Worm (Caenorhabditis elegans) whole organism, L4 larva: Measurements from ENCODE around the gene C06E2.5.
A peak's percentile ranks its signal among the peaks of the same experiment; 100 is the strongest.

ENCODE experiments used
- D1046.2 ChIP-seq: fragments of 200-800 bp; sonication (Bioruptor generic); IDR thresholded peaks from 2 replicates; pipeline ENCODE4 v1.3.6; 2022; ENCODE audit warnings: missing genetic modification characterization, missing compliant biosample characterization
- F37D6.2 ChIP-seq: sonication (generic microtip); optimal IDR thresholded peaks from 2 replicates; lab custom pipeline; 2016; ENCODE audit warnings: mild to moderate bottlenecking, missing genetic modification characterization, missing compliant biosample characterization
- T20F7.1 ChIP-seq: fragments of 200-800 bp; sonication (Bioruptor generic); optimal IDR thresholded peaks from 2 replicates; lab custom pipeline; 2018; ENCODE audit warnings: mild to moderate bottlenecking, missing genetic modification characterization, missing compliant biosample characterization
- T26A8.4 ChIP-seq: fragments of 200-800 bp; sonication (Bioruptor generic); IDR thresholded peaks from 2 replicates; pipeline ENCODE4 v1.3.6; 2022; ENCODE audit warnings: missing genetic modification characterization, missing compliant biosample characterization
- Y105C5A.15 ChIP-seq: fragments of 200-800 bp; sonication (Bioruptor generic); IDR thresholded peaks from 2 replicates; pipeline ENCODE4 v1.3.6; 2022; ENCODE audit warnings: missing genetic modification characterization, missing compliant biosample characterization
- Y48G9A.11 ChIP-seq: fragments of 200-800 bp; sonication (Bioruptor generic); IDR thresholded peaks from 2 replicates; pipeline ENCODE4 v1.3.6; 2022; ENCODE audit warnings: missing genetic modification reagents, missing genetic modification characterization, missing compliant biosample characterization
- Y75B8A.6 ChIP-seq: fragments of 200-800 bp; sonication (Bioruptor generic); IDR thresholded peaks from 2 replicates; pipeline ENCODE4 v1.3.6; 2022; ENCODE audit warnings: missing genetic modification reagents, missing genetic modification characterization, missing compliant biosample characterization
- ZK546.5 ChIP-seq, 2 experiments: sonication (generic microtip); optimal IDR thresholded peaks; 2 replicates each; lab custom pipeline; 2017; ENCODE audit warnings: missing biosample characterization in 2 of 2, missing genetic modification characterization in 2 of 2
- aha-1 ChIP-seq: fragments of 150-350 bp; peaks from one replicate; lab custom pipeline; 2014; ENCODE audit warnings: missing biosample characterization, missing genetic modification characterization
- ama-1 ChIP-seq: fragments of 150-350 bp; optimal IDR thresholded peaks from 2 replicates; lab custom pipeline; 2014; ENCODE audit warnings: inconsistent platforms, mixed read lengths
- arid-1 ChIP-seq: fragments of 200-800 bp; sonication (Bioruptor generic); conservative IDR thresholded peaks from 2 replicates; pipeline ENCODE4 v1.3.6; 2022; ENCODE audit warnings: missing genetic modification reagents, missing genetic modification characterization, missing compliant biosample characterization
- attf-4 ChIP-seq: sonication (generic microtip); optimal IDR thresholded peaks from 3 replicates; lab custom pipeline; 2017; ENCODE audit warnings: missing biosample characterization, missing genetic modification characterization
- ceh-44 ChIP-seq: fragments of 200-800 bp; sonication (Bioruptor generic); IDR thresholded peaks from 2 replicates; pipeline ENCODE4 v1.3.6; 2022; ENCODE audit warnings: missing genetic modification reagents, missing genetic modification characterization, missing compliant biosample characterization
- ceh-62 ChIP-seq: sonication (generic microtip); optimal IDR thresholded peaks from 2 replicates; lab custom pipeline; 2017; ENCODE audit warnings: missing biosample characterization, missing genetic modification characterization
- ceh-82 ChIP-seq: sonication (generic microtip); optimal IDR thresholded peaks from 2 replicates; lab custom pipeline; 2017; ENCODE audit warnings: missing biosample characterization, missing genetic modification characterization
- ces-1 ChIP-seq: fragments of 150-350 bp; sonication (generic microtip); optimal IDR thresholded peaks from 4 replicates; lab custom pipeline; 2014; ENCODE audit warnings: missing biosample characterization, missing genetic modification reagents, missing genetic modification characterization
- ctbp-1 ChIP-seq: fragments of 200-800 bp; sonication (Bioruptor generic); IDR thresholded peaks from 2 replicates; pipeline ENCODE4 v1.3.6; 2022; ENCODE audit warnings: missing genetic modification reagents, missing genetic modification characterization, missing compliant biosample characterization
- daf-12 ChIP-seq: fragments of 150-350 bp; optimal IDR thresholded peaks from 2 replicates; lab custom pipeline; 2014; ENCODE audit warnings: missing biosample characterization, missing genetic modification reagents, missing genetic modification characterization
- daf-19 ChIP-seq: fragments of 200-800 bp; sonication (Bioruptor generic); conservative IDR thresholded peaks from 2 replicates; pipeline ENCODE4 v1.3.6; 2022; ENCODE audit warnings: missing genetic modification characterization, missing compliant biosample characterization
- daf-8 ChIP-seq: fragments of 200-800 bp; sonication (Bioruptor generic); IDR thresholded peaks from 2 replicates; pipeline ENCODE4 v1.3.6; 2022; ENCODE audit warnings: missing genetic modification characterization, missing compliant biosample characterization
- dmd-9 ChIP-seq: fragments of 200-800 bp; sonication (Bioruptor generic); IDR thresholded peaks from 2 replicates; pipeline ENCODE4 v1.3.6; 2022; ENCODE audit warnings: missing genetic modification reagents, missing genetic modification characterization, missing compliant biosample characterization
- dpl-1 ChIP-seq: fragments of 150-350 bp; optimal IDR thresholded peaks from 2 replicates; lab custom pipeline; 2014; ENCODE audit warnings: missing biosample characterization, missing genetic modification reagents, missing genetic modification characterization
- egl-27 ChIP-seq: sonication (generic microtip); optimal IDR thresholded peaks from 3 replicates; lab custom pipeline; 2017; ENCODE audit warnings: missing biosample characterization, missing genetic modification reagents, missing genetic modification characterization
- fkh-10 ChIP-seq: fragments of 150-350 bp; optimal IDR thresholded peaks from 2 replicates; lab custom pipeline; 2014; ENCODE audit warnings: missing biosample characterization, missing genetic modification reagents, missing genetic modification characterization
- hlh-30 ChIP-seq: sonication (generic microtip); optimal IDR thresholded peaks from 2 replicates; lab custom pipeline; 2017; ENCODE audit warnings: antibody characterized with exemption, mild to moderate bottlenecking, missing genetic modification characterization, missing compliant biosample characterization; ENCODE audit not compliant: insufficient read depth
- jun-1 ChIP-seq: fragments of 150-350 bp; optimal IDR thresholded peaks from 2 replicates; lab custom pipeline; 2014; ENCODE audit warnings: missing biosample characterization, missing genetic modification reagents, missing genetic modification characterization
- lin-13 ChIP-seq: fragments of 150-350 bp; optimal IDR thresholded peaks from 2 replicates; lab custom pipeline; 2014; ENCODE audit warnings: missing biosample characterization, missing genetic modification reagents, missing genetic modification characterization
- lin-39 ChIP-seq: fragments of 150-350 bp; optimal IDR thresholded peaks from 2 replicates; lab custom pipeline; 2014; ENCODE audit warnings: missing biosample characterization, missing genetic modification reagents, missing genetic modification characterization
- lir-3 ChIP-seq: sonication (generic microtip); optimal IDR thresholded peaks from 2 replicates; lab custom pipeline; 2016; ENCODE audit warnings: mild to moderate bottlenecking, missing genetic modification characterization, missing compliant biosample characterization
- lsy-2 ChIP-seq, 2 experiments: fragments of 150-350 bp in 1 of 2; sonication (generic microtip) in 1 of 2; optimal IDR thresholded peaks; 2 replicates each; lab custom pipeline; 2014 to 2017; ENCODE audit warnings: missing biosample characterization in 2 of 2, missing genetic modification characterization in 2 of 2
- madf-5 ChIP-seq, 2 experiments: fragments of 200-800 bp; sonication (Bioruptor generic); IDR thresholded peaks; 2 replicates each; pipeline ENCODE4 v1.3.6; 2022; ENCODE audit warnings: missing compliant biosample characterization in 2 of 2, missing genetic modification characterization in 2 of 2
- madf-9 ChIP-seq: fragments of 200-800 bp; sonication (Bioruptor generic); conservative IDR thresholded peaks from 2 replicates; pipeline ENCODE4 v1.3.6; 2022; ENCODE audit warnings: missing genetic modification reagents, missing genetic modification characterization, missing compliant biosample characterization
- mdt-29 ChIP-seq: fragments of 200-800 bp; sonication (Bioruptor generic); IDR thresholded peaks from 2 replicates; pipeline ENCODE4 v1.3.6; 2022; ENCODE audit warnings: missing genetic modification reagents, missing genetic modification characterization, missing compliant biosample characterization
- mxl-2 ChIP-seq: fragments of 200-800 bp; sonication (Bioruptor generic); conservative IDR thresholded peaks from 2 replicates; pipeline ENCODE4 v1.3.6; 2022; ENCODE audit warnings: missing genetic modification reagents, missing genetic modification characterization, missing compliant biosample characterization
- mxl-3 ChIP-seq: fragments of 200-800 bp; sonication (Bioruptor generic); optimal IDR thresholded peaks from 2 replicates; lab custom pipeline; 2018; ENCODE audit warnings: mild to moderate bottlenecking, missing genetic modification characterization, missing compliant biosample characterization
- nhr-10 ChIP-seq: fragments of 150-350 bp; optimal IDR thresholded peaks from 2 replicates; lab custom pipeline; 2014; ENCODE audit warnings: missing biosample characterization, missing genetic modification characterization
- nhr-111 ChIP-seq: fragments of 200-800 bp; sonication (Bioruptor generic); optimal IDR thresholded peaks from 2 replicates; lab custom pipeline; 2018; ENCODE audit warnings: mild to moderate bottlenecking, missing genetic modification characterization, missing compliant biosample characterization
- nhr-25 ChIP-seq: sonication (generic microtip); optimal IDR thresholded peaks from 2 replicates; lab custom pipeline; 2017; ENCODE audit warnings: missing genetic modification characterization, mild to moderate bottlenecking, missing compliant biosample characterization, antibody characterized with exemption, moderate library complexity, borderline replicate concordance; ENCODE audit not compliant: insufficient read depth
- nhr-28 ChIP-seq: fragments of 150-350 bp; optimal IDR thresholded peaks from 2 replicates; lab custom pipeline; 2014; ENCODE audit warnings: missing biosample characterization, missing genetic modification characterization
- nhr-42 ChIP-seq: fragments of 200-800 bp; sonication (Bioruptor generic); IDR thresholded peaks from 2 replicates; pipeline ENCODE4 v1.3.6; 2022; ENCODE audit warnings: missing genetic modification characterization, missing compliant biosample characterization
- nhr-48 ChIP-seq: sonication (generic microtip); optimal IDR thresholded peaks from 2 replicates; lab custom pipeline; 2016; ENCODE audit warnings: mild to moderate bottlenecking, missing genetic modification characterization, missing compliant biosample characterization
- nhr-77 ChIP-seq: fragments of 150-350 bp; optimal IDR thresholded peaks from 2 replicates; lab custom pipeline; 2014; ENCODE audit warnings: missing biosample characterization, missing genetic modification characterization
- pqm-1 ChIP-seq: sonication (generic microtip); optimal IDR thresholded peaks from 2 replicates; lab custom pipeline; 2017; ENCODE audit warnings: missing biosample characterization, missing genetic modification characterization
- spr-3 ChIP-seq: fragments of 200-800 bp; sonication (Bioruptor generic); optimal IDR thresholded peaks from 2 replicates; lab custom pipeline; 2018; ENCODE audit warnings: mild to moderate bottlenecking, missing genetic modification characterization, missing compliant biosample characterization
- tag-97 ChIP-seq: fragments of 200-800 bp; sonication (Bioruptor generic); IDR thresholded peaks from 2 replicates; pipeline ENCODE4 v1.3.6; 2022; ENCODE audit warnings: missing genetic modification characterization, missing compliant biosample characterization
- tra-1 ChIP-seq: fragments of 200-800 bp; sonication (Bioruptor generic); IDR thresholded peaks from 2 replicates; pipeline ENCODE4 v1.3.6; 2022; ENCODE audit warnings: missing genetic modification reagents, missing genetic modification characterization, missing compliant biosample characterization
- vab-7 ChIP-seq: fragments of 200-800 bp; sonication (Bioruptor generic); IDR thresholded peaks from 2 replicates; pipeline ENCODE4 v1.3.6; 2022; ENCODE audit warnings: missing genetic modification reagents, missing genetic modification characterization, missing compliant biosample characterization
- zag-1 ChIP-seq: fragments of 150-350 bp; optimal IDR thresholded peaks from 2 replicates; lab custom pipeline; 2014; ENCODE audit warnings: missing biosample characterization, missing genetic modification characterization
- zfp-3 ChIP-seq: fragments of 200-800 bp; sonication (Bioruptor generic); conservative IDR thresholded peaks from 2 replicates; pipeline ENCODE4 v1.3.6; 2022; ENCODE audit warnings: missing genetic modification reagents, missing genetic modification characterization, missing compliant biosample characterization
- zip-2 ChIP-seq: fragments of 150-350 bp; optimal IDR thresholded peaks from 2 replicates; lab custom pipeline; 2014; ENCODE audit warnings: missing biosample characterization, missing genetic modification characterization
- ztf-7 ChIP-seq: fragments of 150-350 bp; optimal IDR thresholded peaks from 2 replicates; lab custom pipeline; 2014; ENCODE audit warnings: missing biosample characterization, missing genetic modification characterization

Gene C06E2.5

DNA sequence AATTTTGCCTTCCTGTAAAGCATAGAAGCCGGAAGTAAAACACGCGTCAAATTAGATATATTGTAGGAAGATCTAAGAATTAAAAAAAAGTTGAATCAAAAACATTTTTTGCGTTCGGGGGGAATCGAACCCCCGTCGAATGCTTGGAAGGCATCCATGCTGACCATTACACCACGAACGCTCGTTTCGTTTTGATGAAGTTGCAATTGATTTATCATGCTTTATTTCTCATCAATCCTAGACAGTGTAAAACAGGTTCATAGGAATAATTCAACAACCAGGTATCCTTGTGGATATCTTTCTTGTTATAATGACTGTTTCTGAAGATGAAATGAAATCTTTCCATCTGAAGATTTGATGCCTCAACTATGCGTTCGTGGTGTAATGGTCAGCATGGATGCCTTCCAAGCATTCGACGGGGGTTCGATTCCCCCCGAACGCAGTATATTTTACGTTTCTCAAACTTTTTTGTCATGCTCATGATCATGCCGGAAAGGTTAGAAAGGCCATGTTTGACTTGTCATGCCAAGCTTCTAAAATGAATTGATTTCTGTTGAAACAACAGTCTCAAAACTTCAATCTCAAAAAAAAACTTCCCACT lies 37.8 kb downstream of the C06E2.5 start (continued):
- TF ChIP-seq egl-27 (tag; lab: Kevin White, UChicago) = no peak
- no peak for TF ChIP-seq mdt-29 (GFP tag; lab: Robert Waterston, UW)
- 0 out of 2 replicates have a peak, but pooled peaks have one; percentile 49 for TF ChIP-seq madf-9
- peak; percentile 70; the same call in 1 of the 2 replicates for TF ChIP-seq daf-19 (GFP tag; lab: Robert Waterston, UW)
- TF ChIP-seq daf-8 (GFP tag; lab: Robert Waterston, UW) = no peak
- no peak for TF ChIP-seq daf-12
- TF ChIP-seq madf-5 (GFP tag; IDR thresholded peaks at IDR 0.05; lab: Robert Waterston, UW) = 0 out of 4 replicates have a peak, but pooled peaks of 1 of the 2 experiments have one; percentile 12
- TF ChIP-seq nhr-28 = peak; percentile 9
- TF ChIP-seq ztf-7 (tag; lab: Kevin White, UChicago) = no peak
- TF ChIP-seq zfp-3 = no peak
- TF ChIP-seq ceh-62 = no peak
- TF ChIP-seq nhr-10 = no peak
- TF ChIP-seq ZK546.5 (tag; optimal IDR thresholded peaks at IDR 0.05; lab: Kevin White, UChicago) = no peak
- TF ChIP-seq Y48G9A.11 (GFP tag; lab: Robert Waterston, UW) = no peak
- peak; percentile 44 for TF ChIP-seq lir-3
- TF ChIP-seq nhr-25 (tag; lab: Kevin White, UChicago) = no peak
- no peak for TF ChIP-seq ama-1 (lab: Kevin White, UChicago)
- no peak for TF ChIP-seq mxl-2
- TF ChIP-seq lin-39 = no peak
- TF ChIP-seq nhr-42 (GFP tag; lab: Robert Waterston, UW) = no peak
- TF ChIP-seq Y75B8A.6 (GFP tag; lab: Robert Waterston, UW) = no peak
- TF ChIP-seq Y105C5A.15 = 0 out of 2 replicates have a peak, but pooled peaks have one; percentile 67
- TF ChIP-seq tag-97 = no peak
- TF ChIP-seq fkh-10 (GFP tag; lab: Kevin White, UChicago) = no peak
- TF ChIP-seq hlh-30 = peak; percentile 24
- 0 out of 2 replicates have a peak, but pooled peaks have one; percentile 46 for TF ChIP-seq ctbp-1 (GFP tag; lab: Robert Waterston, UW)
- TF ChIP-seq dpl-1 (GFP tag; lab: Kevin White, UChicago) = no peak
- 0 out of 2 replicates have a peak, but pooled peaks have one; percentile 50 for TF ChIP-seq T26A8.4 (GFP tag; lab: Robert Waterston, UW)
- no peak for TF ChIP-seq ces-1 (GFP tag; lab: Kevin White, UChicago)
- no peak for TF ChIP-seq lsy-2 (tag; optimal IDR thresholded peaks at IDR 0.05; lab: Kevin White, UChicago)
- no peak for TF ChIP-seq zag-1
- TF ChIP-seq D1046.2 = peak; percentile 64; the same call in 1 of the 2 replicates
- TF ChIP-seq nhr-77 (tag; lab: Kevin White, UChicago) = no peak
- no peak for TF ChIP-seq F37D6.2 (tag; lab: Kevin White, UChicago)
- peak; percentile 69 for TF ChIP-seq arid-1
- peak; percentile 89 for TF ChIP-seq aha-1 (tag; lab: Kevin White, UChicago)
- no peak for TF ChIP-seq ceh-82 (tag; lab: Kevin White, UChicago)
- TF ChIP-seq T20F7.1 (GFP tag; lab: Kevin White, UChicago) = no peak
- TF ChIP-seq attf-4 = no peak
- TF ChIP-seq pqm-1 (tag; lab: Kevin White, UChicago) = no peak
- no peak for TF ChIP-seq lin-13 (GFP tag; lab: Kevin White, UChicago)
- peak; percentile 25; the same call in 1 of the 2 replicates for TF ChIP-seq vab-7 (GFP tag; lab: Robert Waterston, UW)
- peak; percentile 7 for TF ChIP-seq mxl-3 (GFP tag; lab: Kevin White, UChicago)
- TF ChIP-seq spr-3 (GFP tag; lab: Kevin White, UChicago) = no peak
- TF ChIP-seq tra-1 (GFP tag; lab: Robert Waterston, UW) = 0 out of 2 replicates have a peak, but pooled peaks have one; percentile 30
- TF ChIP-seq nhr-111 (GFP tag; lab: Kevin White, UChicago) = no peak
- peak; percentile 28 for TF ChIP-seq nhr-48 (tag; lab: Kevin White, UChicago)
- no peak for TF ChIP-seq zip-2 (tag; lab: Kevin White, UChicago)
- no peak for TF ChIP-seq jun-1
- TF ChIP-seq dmd-9 (GFP tag; lab: Robert Waterston, UW) = no peak
- no peak for TF ChIP-seq ceh-44 (GFP tag; lab: Robert Waterston, UW)
